Fruit fly (Drosophila melanogaster): ENCODE results near the gene rdx.

DNA sequence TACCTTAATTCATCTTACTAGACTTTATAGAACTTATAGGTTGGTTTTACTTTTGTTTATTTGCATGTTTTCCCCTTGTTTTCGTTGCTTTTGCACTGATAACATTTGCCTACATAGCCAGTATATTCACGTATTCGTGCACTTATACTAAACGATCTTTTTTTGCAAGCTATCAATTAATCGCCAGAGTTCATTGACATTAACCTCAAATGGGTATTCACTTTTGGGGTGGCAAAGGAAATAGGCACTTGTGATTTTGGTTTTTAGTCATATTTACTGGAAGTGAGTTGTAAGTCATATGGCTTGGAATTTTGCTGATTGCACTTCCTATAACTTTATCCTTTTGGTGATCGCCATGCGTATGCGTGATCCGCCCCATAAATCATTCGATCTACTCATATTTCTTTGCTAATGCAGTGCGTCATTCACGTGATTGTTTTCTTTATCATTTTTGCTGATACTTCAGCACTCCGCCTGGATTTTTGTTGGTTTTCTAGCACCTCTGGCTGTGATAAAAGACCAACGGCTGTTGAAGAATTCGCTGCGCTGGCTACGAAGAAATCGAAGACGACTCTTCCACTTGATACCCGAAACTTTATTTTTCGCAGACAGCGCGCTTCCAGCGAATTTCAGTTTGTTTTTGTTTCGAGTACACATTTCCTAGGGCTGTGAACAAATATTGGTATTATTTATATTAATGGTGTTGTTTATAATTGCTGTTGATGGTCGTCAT lies 36.2 kb upstream of the rdx start:
- no peak for TF ChIP-seq h (optimal IDR thresholded peaks at IDR 0.05)
- TF ChIP-seq Myc (optimal IDR thresholded peaks at IDR 0.05): no peak
- no peak for TF ChIP-seq ttk (optimal IDR thresholded peaks at IDR 0.05)
- no peak for TF ChIP-seq insv (optimal IDR thresholded peaks at IDR 0.05)

Data from Kc167 (cell line).